Fruit fly (Drosophila melanogaster) S2 (cell line): ENCODE results near the gene Mgstl.

Experiments used
- CG8478 ChIP-seq: fragments of >200 bp; optimal IDR thresholded peaks from 2 replicates; lab custom pipeline; 2018
- CTCF ChIP-seq, 2 experiments: fragments of >200 bp; optimal IDR thresholded peaks; 2 replicates each; lab custom pipeline; 2018

- no peak for TF ChIP-seq CTCF (optimal IDR thresholded peaks at IDR 0.05; lab: Kevin White, UChicago)
- no peak for TF ChIP-seq CG8478 (lab: Kevin White, UChicago)
Measured at dm6 chrX:21064927-21065326, 23.0 kb downstream of the Mgstl start.
